Fruit fly (Drosophila melanogaster): ENCODE results near the gene Hmx.

DNA sequence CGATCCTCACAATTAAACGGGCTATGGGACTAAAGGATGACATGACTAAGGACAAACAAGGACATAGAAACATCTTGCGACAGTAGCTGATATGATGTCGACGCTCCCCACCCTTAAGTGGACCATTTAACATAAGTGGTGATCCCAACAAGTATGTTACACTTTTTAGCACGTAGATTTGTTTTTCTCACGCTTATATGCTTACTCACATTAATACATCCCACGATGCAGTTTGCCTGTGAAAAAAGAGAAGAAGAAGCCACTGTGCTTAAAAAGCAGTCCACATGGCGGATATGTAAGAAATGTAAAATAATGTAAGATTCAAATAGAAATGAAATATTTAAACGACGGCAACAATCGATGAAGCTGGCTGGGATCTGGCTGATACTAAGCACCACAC lies 56.3 kb downstream of the Hmx start:
- no peak for TF ChIP-seq EcR (GFP tag; optimal IDR thresholded peaks at IDR 0.05)
- no peak for TF ChIP-seq usp (GFP tag; optimal IDR thresholded peaks at IDR 0.05)
- no peak for TF ChIP-seq pan (optimal IDR thresholded peaks at IDR 0.05)
- TF ChIP-seq CG8478 (optimal IDR thresholded peaks at IDR 0.05) = no peak
- no peak for TF ChIP-seq Dll (optimal IDR thresholded peaks at IDR 0.05)
